Worm (Caenorhabditis elegans): ENCODE measurements around the gene F18H3.4.

The F18H3.4 gene

DNA sequence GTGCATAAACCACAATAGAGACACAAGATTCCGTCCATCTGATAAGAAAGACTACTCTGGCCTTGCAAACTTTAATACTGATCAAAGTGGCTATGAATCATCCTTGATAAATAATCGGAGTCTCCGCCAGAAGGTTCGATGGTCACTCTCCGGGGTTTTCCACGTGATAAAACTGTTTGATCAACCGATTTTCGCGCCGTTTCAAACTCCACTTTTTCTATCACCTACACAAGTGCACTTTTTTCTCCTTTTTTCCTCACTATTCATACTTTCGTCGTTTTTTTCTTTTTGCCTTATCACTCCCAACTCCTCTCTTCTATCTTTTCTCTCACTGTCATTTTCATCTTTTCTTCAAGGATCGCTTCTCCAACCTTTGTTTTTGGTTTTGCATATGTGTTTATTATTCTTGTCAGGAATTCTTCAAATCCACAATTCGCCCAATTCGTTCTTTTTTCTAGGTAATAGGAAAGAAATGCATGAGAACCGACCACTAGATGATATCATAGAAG is at the start of gene F18H3.4 (continued):
- TF ChIP-seq dve-1 (tag; optimal IDR thresholded peaks at IDR 0.05; ENCODE audit: insufficient read depth) (peak; percentile 91), unc-130 (GFP tag; optimal IDR thresholded peaks at IDR 0.05) (no peak), madf-9 (GFP tag; conservative IDR thresholded peaks at IDR 0.05) (no peak)

DNA sequence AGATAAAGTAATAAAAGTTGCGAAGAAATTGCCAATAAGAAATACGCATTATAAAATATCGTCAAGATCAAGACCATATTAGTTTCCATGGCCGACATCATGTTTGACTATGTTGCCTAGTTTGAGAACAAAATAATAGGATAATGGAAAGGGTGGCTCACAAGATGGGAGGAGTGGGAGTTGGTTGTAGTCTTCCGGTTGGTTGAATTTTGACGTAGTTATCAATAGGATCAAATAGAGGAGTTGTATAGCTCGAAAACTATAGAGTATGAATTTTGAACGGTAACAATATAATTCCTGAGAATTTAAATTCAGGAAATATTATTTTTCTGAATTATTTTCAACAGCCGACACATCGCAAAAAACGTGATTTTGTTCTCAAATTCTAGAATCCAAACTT is 47.2 kb upstream of the F18H3.4 start, which contains the start of gene srd-50:
Gene srd-50 (minus strand): TSS at position 101 of the 400 bp plus-strand sequence.
- TF ChIP-seq rbr-2 (tag; optimal IDR thresholded peaks at IDR 0.05) (no peak), F10B5.3 (tag; optimal IDR thresholded peaks at IDR 0.05) (no peak), ztf-11 (tag; optimal IDR thresholded peaks at IDR 0.05) (no peak), aha-1 (tag) (peak; percentile 66), nhr-28 (tag; optimal IDR thresholded peaks at IDR 0.05) (no peak)

DNA sequence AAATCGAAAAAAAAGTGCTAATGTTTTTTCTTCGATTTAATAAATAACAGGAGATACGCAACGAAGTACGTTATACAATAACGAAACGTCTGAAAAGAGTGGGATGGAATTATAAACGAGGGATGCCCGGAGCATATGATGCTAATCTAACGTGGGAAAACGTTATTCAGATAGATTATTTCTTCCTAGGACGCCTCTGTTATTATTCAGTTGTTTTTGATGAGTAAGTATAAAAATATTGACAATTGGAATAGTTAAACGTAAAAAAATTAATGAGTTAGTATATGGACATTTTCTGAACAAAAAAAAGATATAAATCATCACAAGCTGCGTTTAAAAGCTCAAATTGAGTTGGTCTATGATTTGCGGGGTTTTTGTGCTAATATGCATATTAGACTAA is 44.1 kb upstream of the F18H3.4 start, which contains the start of gene srd-51:
Gene srd-51 (minus strand): TSS at position 101 of the 400 bp plus-strand sequence.
- TF ChIP-seq aly-2 (tag; optimal IDR thresholded peaks at IDR 0.05) (no peak), arid-1 (GFP tag; conservative IDR thresholded peaks at IDR 0.05) (no peak), nhr-48 (tag; optimal IDR thresholded peaks at IDR 0.05) (no peak)

DNA sequence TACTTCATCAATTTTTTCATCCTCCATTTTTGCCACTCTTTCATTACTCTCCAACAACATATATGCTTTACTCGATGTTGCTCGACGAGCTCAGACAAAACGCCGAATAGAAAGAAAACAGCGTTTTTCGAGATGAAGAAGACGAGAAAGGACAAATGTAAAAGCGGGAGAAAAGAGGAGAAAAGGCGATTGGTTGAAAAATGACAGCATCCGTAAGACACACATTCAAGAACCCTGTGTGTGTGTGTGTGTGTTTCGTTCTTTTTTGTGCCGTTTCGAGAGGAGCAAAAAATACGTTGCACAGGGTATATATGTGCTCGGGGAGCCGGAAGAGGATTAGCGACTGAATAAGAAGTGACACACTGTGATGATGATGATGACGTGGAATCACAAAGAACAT is 35.1 kb upstream of the F18H3.4 start:
- TF ChIP-seq lin-39 (tag; optimal IDR thresholded peaks at IDR 0.05), result no peak
- no peak for TF ChIP-seq F44E2.7 (GFP tag; IDR thresholded peaks at IDR 0.05)
- no peak for TF ChIP-seq ZK337.2 (GFP tag; IDR thresholded peaks at IDR 0.05)
- TF ChIP-seq hmg-1.1 (GFP tag; IDR thresholded peaks at IDR 0.05), result peak; percentile 46; the same call in 1 of the 2 replicates
- no peak for TF ChIP-seq mdl-1 (tag; optimal IDR thresholded peaks at IDR 0.05)
- no peak for TF ChIP-seq R02D3.7 (tag; optimal IDR thresholded peaks at IDR 0.05)
- no peak for TF ChIP-seq fkh-10 (GFP tag; optimal IDR thresholded peaks at IDR 0.05)
- no peak for TF ChIP-seq dmd-6 (GFP tag; IDR thresholded peaks at IDR 0.05)
- 0 out of 2 replicates have a peak, but pooled peaks have one; percentile 20 for TF ChIP-seq ctbp-1 (GFP tag; IDR thresholded peaks at IDR 0.05)
- TF ChIP-seq unc-62 (GFP tag; optimal IDR thresholded peaks at IDR 0.05 in 1 of 2), result peak in 1 of 2 experiments; percentile 96
- no peak for TF ChIP-seq unc-62 (tag; optimal IDR thresholded peaks at IDR 0.05)
- TF ChIP-seq zip-11 (GFP tag; IDR thresholded peaks at IDR 0.05), result no peak

DNA sequence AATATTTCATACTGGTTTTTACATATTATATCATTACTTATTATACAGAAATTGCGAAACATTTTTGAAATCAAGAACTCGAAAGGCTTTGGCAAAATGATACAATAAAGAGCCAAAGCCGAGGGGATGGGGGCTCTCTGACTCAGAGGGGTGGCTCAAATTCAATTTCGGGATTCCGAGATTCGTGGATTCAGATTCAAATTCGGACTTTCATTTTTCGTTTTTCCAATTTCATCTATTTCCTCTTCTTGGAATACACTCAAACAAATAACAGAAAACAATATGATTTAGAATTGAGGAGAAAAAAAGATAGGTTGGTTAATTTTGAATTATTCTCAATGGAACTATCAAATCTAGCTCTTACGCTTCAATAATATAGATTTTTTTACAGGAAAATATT is 29.8 kb upstream of the F18H3.4 start:
- TF ChIP-seq unc-130 (GFP tag; optimal IDR thresholded peaks at IDR 0.05) (no peak), fkh-10 (GFP tag; optimal IDR thresholded peaks at IDR 0.05) (peak; percentile 71), ZK546.5 (tag; optimal IDR thresholded peaks at IDR 0.05) (no peak), ctbp-1 (GFP tag; IDR thresholded peaks at IDR 0.05) (0 out of 2 replicates have a peak, but pooled peaks have one; percentile 25), madf-9 (GFP tag; conservative IDR thresholded peaks at IDR 0.05) (no peak), ceh-20 (GFP tag; IDR thresholded peaks at IDR 0.05) (no peak), hlh-30 (tag; optimal IDR thresholded peaks at IDR 0.05; ENCODE audit: insufficient read depth) (no peak), zag-1 (tag; optimal IDR thresholded peaks at IDR 0.05) (no peak), ces-1 (GFP tag; optimal IDR thresholded peaks at IDR 0.05) (peak; percentile 76), unc-62 (GFP tag; optimal IDR thresholded peaks at IDR 0.05 in 1 of 2) (no peak), unc-62 (tag; optimal IDR thresholded peaks at IDR 0.05) (no peak), lin-38 (GFP tag; IDR thresholded peaks at IDR 0.05) (no peak), madf-5 (GFP tag; IDR thresholded peaks at IDR 0.05) (no peak), nhr-237 (tag; optimal IDR thresholded peaks at IDR 0.05) (no peak), F44E2.7 (GFP tag; IDR thresholded peaks at IDR 0.05) (no peak), cey-2 (tag; optimal IDR thresholded peaks at IDR 0.05; ENCODE audit: borderline replicate concordance, insufficient read depth) (no peak), lin-39 (tag; optimal IDR thresholded peaks at IDR 0.05) (no peak), zip-11 (GFP tag; IDR thresholded peaks at IDR 0.05) (no peak), mxl-3 (GFP tag; optimal IDR thresholded peaks at IDR 0.05) (no peak), zfp-2 (tag; optimal IDR thresholded peaks at IDR 0.05) (no peak), T26A8.4 (GFP tag; IDR thresholded peaks at IDR 0.05) (no peak), lsy-2 (tag; optimal IDR thresholded peaks at IDR 0.05) (peak in 1 of 2 experiments; percentile 5)
